Worm (Caenorhabditis elegans) whole organism, L3 larva: ENCODE data around the gene F57F5.3.

Experiments used
- ZK546.5 ChIP-seq: sonication (generic microtip); optimal IDR thresholded peaks from 2 replicates; lab custom pipeline; 2017; ENCODE audit warnings: missing biosample characterization, missing genetic modification characterization
- egl-27 ChIP-seq: sonication (generic microtip); optimal IDR thresholded peaks from 4 replicates; lab custom pipeline; 2017; ENCODE audit warnings: missing biosample characterization, missing genetic modification reagents, missing genetic modification characterization
- elt-3 ChIP-seq, 3 experiments: fragments of 150-350 bp in 1 of 3; sonication (generic microtip) in 2 of 3; optimal IDR thresholded peaks; 2 replicates in 2 of 3; 4 replicates in 1 of 3; lab custom pipeline; 2014 to 2017; ENCODE audit warnings: missing biosample characterization in 3 of 3, missing genetic modification characterization in 3 of 3
- jun-1 ChIP-seq: fragments of 150-350 bp; optimal IDR thresholded peaks from 2 replicates; lab custom pipeline; 2014; ENCODE audit warnings: missing biosample characterization, missing genetic modification reagents, missing genetic modification characterization
- lin-15B ChIP-seq: fragments of 150-350 bp; optimal IDR thresholded peaks from 2 replicates; lab custom pipeline; 2014; ENCODE audit warnings: missing biosample characterization, missing genetic modification characterization
- lin-39 ChIP-seq: fragments of 150-350 bp; optimal IDR thresholded peaks from 2 replicates; lab custom pipeline; 2018; ENCODE audit warnings: missing biosample characterization, missing genetic modification reagents, missing genetic modification characterization
- nhr-11 ChIP-seq: fragments of 150-350 bp; optimal IDR thresholded peaks from 2 replicates; lab custom pipeline; 2014; ENCODE audit warnings: missing biosample characterization, missing genetic modification characterization
- nhr-28 ChIP-seq: fragments of 150-350 bp; optimal IDR thresholded peaks from 2 replicates; lab custom pipeline; 2014; ENCODE audit warnings: missing biosample characterization, missing genetic modification characterization
- nhr-76 ChIP-seq: fragments of 150-350 bp; sonication (generic microtip); optimal IDR thresholded peaks from 5 replicates; lab custom pipeline; 2014; ENCODE audit warnings: missing biosample characterization, missing genetic modification characterization
- pqm-1 ChIP-seq: fragments of 150-350 bp; optimal IDR thresholded peaks from 2 replicates; lab custom pipeline; 2017; ENCODE audit warnings: missing biosample characterization, missing genetic modification characterization, inconsistent platforms
- unc-39 ChIP-seq: sonication (generic microtip); optimal IDR thresholded peaks from 4 replicates; lab custom pipeline; 2017; ENCODE audit warnings: missing biosample characterization, missing genetic modification characterization
- unc-62 ChIP-seq: fragments of 150-350 bp; sonication (generic microtip); optimal IDR thresholded peaks from 4 replicates; lab custom pipeline; 2014; ENCODE audit warnings: missing biosample characterization, missing genetic modification reagents, missing genetic modification characterization

DNA sequence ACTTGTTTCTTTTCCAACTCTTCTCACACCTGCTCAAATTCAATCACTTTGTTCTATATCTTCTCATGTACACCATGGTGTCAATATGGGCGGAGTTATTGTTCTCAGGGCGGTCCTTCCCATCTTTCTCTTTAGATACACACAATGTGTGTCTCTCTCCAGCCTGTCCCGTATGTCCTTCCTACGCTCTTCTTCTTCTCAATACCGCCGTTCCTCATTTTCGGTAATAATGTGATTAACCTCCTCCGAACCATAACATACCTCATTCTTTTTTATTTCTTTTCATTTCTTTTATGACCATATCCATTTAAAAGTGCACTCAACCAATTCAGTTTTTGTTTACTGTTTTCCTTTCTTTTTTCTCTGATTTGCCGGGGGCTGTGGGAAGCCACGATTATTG lies 50.8 kb downstream of the F57F5.3 start:
- no peak for TF ChIP-seq lin-39 (tag; lab: Kevin White, UChicago)
- no peak for TF ChIP-seq lin-15B (tag; lab: Kevin White, UChicago)
- no peak for TF ChIP-seq pqm-1 (tag; lab: Kevin White, UChicago)
- no peak for TF ChIP-seq ZK546.5 (tag; lab: Kevin White, UChicago)
- no peak for TF ChIP-seq elt-3 (tag; optimal IDR thresholded peaks at IDR 0.05; lab: Kevin White, UChicago)
- no peak for TF ChIP-seq jun-1 (tag; lab: Kevin White, UChicago)
- TF ChIP-seq unc-62 (GFP tag; lab: Kevin White, UChicago) = no peak
- no peak for TF ChIP-seq nhr-76 (tag; lab: Kevin White, UChicago)
- TF ChIP-seq nhr-28 = no peak
- TF ChIP-seq nhr-11 (tag; lab: Kevin White, UChicago) = no peak
- TF ChIP-seq egl-27 (tag; lab: Kevin White, UChicago) = no peak
- TF ChIP-seq unc-39 (tag; lab: Kevin White, UChicago) = no peak
